Worm (Caenorhabditis elegans): ENCODE measurements around the gene aldo-1.

aldo-1 gene

ce11 chrIII:13526191-13526590 is 38.5 kb downstream of the aldo-1 start:
- TF ChIP-seq nhr-237 (tag; optimal IDR thresholded peaks at IDR 0.05) (no peak), ceh-28 (tag; optimal IDR thresholded peaks at IDR 0.05) (peak; percentile 47), egl-27 (tag; optimal IDR thresholded peaks at IDR 0.05) (no peak), ztf-11 (tag; optimal IDR thresholded peaks at IDR 0.05) (no peak), lin-15B (tag; optimal IDR thresholded peaks at IDR 0.05) (no peak), ztf-4 (tag; optimal IDR thresholded peaks at IDR 0.05) (no peak), mdl-1 (tag; optimal IDR thresholded peaks at IDR 0.05) (no peak), mml-1 (tag; optimal IDR thresholded peaks at IDR 0.05) (no peak), sea-2 (GFP tag; optimal IDR thresholded peaks at IDR 0.05) (no peak), nhr-77 (tag; optimal IDR thresholded peaks at IDR 0.05) (no peak), lsy-12 (tag; optimal IDR thresholded peaks at IDR 0.05) (no peak), nhr-12 (tag; optimal IDR thresholded peaks at IDR 0.05) (no peak), nfya-1 (tag; optimal IDR thresholded peaks at IDR 0.05; ENCODE audit: insufficient read depth) (no peak), unc-39 (tag; optimal IDR thresholded peaks at IDR 0.05) (no peak), nhr-28 (tag; optimal IDR thresholded peaks at IDR 0.05) (no peak), nhr-23 (tag; optimal IDR thresholded peaks at IDR 0.05) (no peak), ZK546.5 (tag; optimal IDR thresholded peaks at IDR 0.05) (no peak), unc-62 (GFP tag; optimal IDR thresholded peaks at IDR 0.05) (no peak), elt-3 (tag; optimal IDR thresholded peaks at IDR 0.05) (no peak), nhr-76 (tag; optimal IDR thresholded peaks at IDR 0.05) (no peak), nhr-43 (tag; optimal IDR thresholded peaks at IDR 0.05; ENCODE audit: poor library complexity, severe bottlenecking) (no peak), ama-1 (optimal IDR thresholded peaks at IDR 0.05) (no peak), egl-5 (tag; optimal IDR thresholded peaks at IDR 0.05) (no peak), fkh-2 (tag; optimal IDR thresholded peaks at IDR 0.05) (no peak), zag-1 (tag; optimal IDR thresholded peaks at IDR 0.05) (no peak), ceh-82 (tag; optimal IDR thresholded peaks at IDR 0.05) (no peak), skn-1 (tag; optimal IDR thresholded peaks at IDR 0.05) (no peak), ceh-9 (tag; optimal IDR thresholded peaks at IDR 0.05) (no peak), snpc-4 (tag; optimal IDR thresholded peaks at IDR 0.05) (no peak), nhr-11 (tag; optimal IDR thresholded peaks at IDR 0.05) (no peak), nhr-67 (tag; optimal IDR thresholded peaks at IDR 0.05) (no peak), eor-1 (tag; optimal IDR thresholded peaks at IDR 0.05) (no peak), fos-1 (tag; optimal IDR thresholded peaks at IDR 0.05) (peak; percentile 25), R02D3.7 (tag; optimal IDR thresholded peaks at IDR 0.05) (no peak), nhr-25 (tag; optimal IDR thresholded peaks at IDR 0.05) (no peak), ceh-16 (tag; optimal IDR thresholded peaks at IDR 0.05) (no peak), hmg-11 (tag; optimal IDR thresholded peaks at IDR 0.05) (no peak), pqm-1 (tag; optimal IDR thresholded peaks at IDR 0.05) (peak; percentile 62), daf-12 (tag; optimal IDR thresholded peaks at IDR 0.05) (no peak), pha-4 (tag; optimal IDR thresholded peaks at IDR 0.05) (peak; percentile 13), elt-2 (tag; optimal IDR thresholded peaks at IDR 0.05) (peak; percentile 60), lin-39 (tag; optimal IDR thresholded peaks at IDR 0.05) (no peak)

DNA sequence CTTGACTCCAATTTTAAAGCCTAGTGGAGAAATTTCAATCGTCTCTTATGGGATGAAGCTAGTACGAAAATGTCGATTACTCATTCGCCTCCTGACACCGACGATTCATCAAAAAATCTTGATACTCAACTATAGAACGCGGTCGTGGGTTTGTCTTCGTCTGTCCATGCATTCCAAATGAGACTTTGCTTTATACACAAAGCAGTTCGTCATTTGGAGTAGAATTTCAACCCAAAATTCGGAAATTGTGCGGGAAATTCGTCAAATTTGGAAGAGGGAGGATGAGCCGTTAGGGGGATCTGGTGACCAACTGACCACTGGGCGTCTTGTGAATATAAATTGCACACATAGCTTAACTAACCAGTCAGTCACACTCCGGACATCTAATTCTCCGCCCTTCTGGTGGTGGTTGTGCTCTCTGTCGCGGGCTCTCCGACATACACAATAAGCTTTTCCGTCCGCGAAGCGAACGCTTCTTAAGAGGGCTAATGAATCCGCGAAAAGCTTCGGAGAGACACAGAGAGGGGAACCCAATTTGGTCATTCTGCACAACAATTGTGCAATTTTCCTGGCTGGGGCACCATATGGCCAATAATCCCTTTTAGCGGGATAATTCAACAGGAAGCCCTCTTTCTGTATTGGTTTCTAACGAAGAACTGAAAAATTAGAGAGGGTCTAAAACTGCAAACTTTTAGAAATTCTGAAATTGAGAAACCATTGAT is 39.5 kb downstream of the aldo-1 start:
- TF ChIP-seq pqm-1 (tag; optimal IDR thresholded peaks at IDR 0.05) (no peak), aly-2 (tag; optimal IDR thresholded peaks at IDR 0.05) (no peak), lsy-12 (tag; optimal IDR thresholded peaks at IDR 0.05) (no peak), pha-4 (tag; optimal IDR thresholded peaks at IDR 0.05) (no peak), nhr-28 (tag; optimal IDR thresholded peaks at IDR 0.05) (no peak), ztf-11 (tag; optimal IDR thresholded peaks at IDR 0.05) (no peak), ceh-82 (tag; optimal IDR thresholded peaks at IDR 0.05) (no peak), skn-1 (tag; optimal IDR thresholded peaks at IDR 0.05) (no peak), ama-1 (optimal IDR thresholded peaks at IDR 0.05) (no peak), ceh-28 (tag; optimal IDR thresholded peaks at IDR 0.05) (no peak), lin-39 (tag; optimal IDR thresholded peaks at IDR 0.05) (no peak), nhr-76 (tag; optimal IDR thresholded peaks at IDR 0.05) (no peak)

All from whole organism, L3 larva.